Fruit fly (Drosophila melanogaster): ENCODE data around the gene CG45154.

Gene CG45154

DNA sequence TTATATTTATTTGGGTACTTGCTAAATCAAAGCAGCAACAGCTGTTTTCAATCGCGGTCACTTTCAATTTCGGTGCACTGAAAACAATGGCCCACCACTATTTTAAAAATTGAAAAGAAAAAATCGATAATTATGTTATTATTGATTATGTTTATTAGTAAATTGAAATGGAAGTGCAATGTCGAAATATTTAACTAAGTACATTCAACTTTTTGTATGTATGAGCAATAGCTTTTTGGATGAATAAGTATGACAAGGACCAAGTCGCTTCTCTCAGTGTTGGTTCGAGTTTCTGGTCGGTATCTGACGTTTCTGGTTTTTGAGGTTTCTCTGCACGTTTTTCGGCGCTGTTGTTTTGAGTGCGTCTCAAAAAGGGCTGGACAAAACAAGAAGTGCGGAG, 22.7 kb downstream of the CG45154 start (continued):
- TF ChIP-seq luna (GFP tag; optimal IDR thresholded peaks at IDR 0.05): peak; percentile 7
- TF ChIP-seq disco-r (GFP tag; optimal IDR thresholded peaks at IDR 0.05): no peak
- TF ChIP-seq esg (GFP tag; conservative IDR thresholded peaks at IDR 0.05): peak; percentile 62
- TF ChIP-seq ems (GFP tag; optimal IDR thresholded peaks at IDR 0.05): peak; percentile 44
- peak; percentile 51; the same call in 1 of the 2 replicates for TF ChIP-seq CG17612 (GFP tag; IDR thresholded peaks at IDR 0.05)
- TF ChIP-seq seq (GFP tag; IDR thresholded peaks at IDR 0.05): no peak
- TF ChIP-seq YL-1 (GFP tag; optimal IDR thresholded peaks at IDR 0.05): no peak
- peak; percentile 58 for TF ChIP-seq pnt (GFP tag; optimal IDR thresholded peaks at IDR 0.05)
- TF ChIP-seq Aef1 (GFP tag; IDR thresholded peaks at IDR 0.05): peak; percentile 63
- peak; percentile 0 for TF ChIP-seq Jarid2 (GFP tag; optimal IDR thresholded peaks at IDR 0.05)
- no peak for TF ChIP-seq sim (GFP tag; IDR thresholded peaks at IDR 0.05)
- TF ChIP-seq fd3F (GFP tag; optimal IDR thresholded peaks at IDR 0.05): peak; percentile 56
- TF ChIP-seq Side (GFP tag; optimal IDR thresholded peaks at IDR 0.05): peak; percentile 12
- TF ChIP-seq H2.0 (GFP tag; IDR thresholded peaks at IDR 0.05): peak; percentile 68
- no peak for TF ChIP-seq emc (GFP tag; optimal IDR thresholded peaks at IDR 0.05)
- peak in 1 of 2 experiments; percentile 43 for TF ChIP-seq crp (GFP tag; optimal IDR thresholded peaks at IDR 0.05)
- TF ChIP-seq danr (GFP tag; IDR thresholded peaks at IDR 0.05): no peak
- TF ChIP-seq CG11398 (GFP tag; optimal IDR thresholded peaks at IDR 0.05): no peak
- peak; percentile 64 for TF ChIP-seq Chrac-16 (GFP tag; optimal IDR thresholded peaks at IDR 0.05)
- no peak for TF ChIP-seq unc-4 (GFP tag; IDR thresholded peaks at IDR 0.05; ENCODE audit: partially characterized antibody)
- peak; percentile 54 for TF ChIP-seq zen (tag; optimal IDR thresholded peaks at IDR 0.05)
- peak; percentile 50 for TF ChIP-seq Camta (GFP tag; optimal IDR thresholded peaks at IDR 0.05)
- TF ChIP-seq schlank (tag; optimal IDR thresholded peaks at IDR 0.05): peak; percentile 13
- peak; percentile 51 for TF ChIP-seq trem (tag; optimal IDR thresholded peaks at IDR 0.05)
- peak; percentile 79 for TF ChIP-seq CG15269 (tag; optimal IDR thresholded peaks at IDR 0.05)
- TF ChIP-seq CG14667 (GFP tag; IDR thresholded peaks at IDR 0.05): peak; percentile 43
- peak; percentile 26 for TF ChIP-seq jumu (GFP tag; optimal IDR thresholded peaks at IDR 0.05)
- TF ChIP-seq HLH54F (GFP tag; optimal IDR thresholded peaks at IDR 0.05): peak; percentile 22
- peak; percentile 40 for TF ChIP-seq CG2875 (GFP tag; optimal IDR thresholded peaks at IDR 0.05)
- peak; percentile 12 for TF ChIP-seq CG17568 (GFP tag; optimal IDR thresholded peaks at IDR 0.05)
- TF ChIP-seq CG7839 (tag; optimal IDR thresholded peaks at IDR 0.05): peak; percentile 84
- TF ChIP-seq CG8281 (tag; optimal IDR thresholded peaks at IDR 0.05): peak; percentile 35
- TF ChIP-seq CG12104 (GFP tag; optimal IDR thresholded peaks at IDR 0.05): peak; percentile 34
- TF ChIP-seq Lhr (GFP tag; optimal IDR thresholded peaks at IDR 0.05): peak; percentile 14
- TF ChIP-seq corto (GFP tag; optimal IDR thresholded peaks at IDR 0.05): peak; percentile 13
- TF ChIP-seq pho (GFP tag; optimal IDR thresholded peaks at IDR 0.05): peak; percentile 25
- peak; percentile 71 for TF ChIP-seq CG17328 (GFP tag; IDR thresholded peaks at IDR 0.05)
- peak; percentile 14 for TF ChIP-seq CG12236 (GFP tag; optimal IDR thresholded peaks at IDR 0.05)
- no peak for TF ChIP-seq ftz-f1 (GFP tag; optimal IDR thresholded peaks at IDR 0.05)
- TF ChIP-seq CG33557 (GFP tag; optimal IDR thresholded peaks at IDR 0.05): no peak
- peak; percentile 35 to 61 for TF ChIP-seq Pdp1 (GFP tag; optimal IDR thresholded peaks at IDR 0.05)
- no peak for TF ChIP-seq CG15073 (GFP tag; optimal IDR thresholded peaks at IDR 0.05)
- TF ChIP-seq fu2 (GFP tag; optimal IDR thresholded peaks at IDR 0.05): no peak
- TF ChIP-seq CG9609 (GFP tag; optimal IDR thresholded peaks at IDR 0.05): peak; percentile 30
- peak; percentile 44 for TF ChIP-seq CG1233 (GFP tag; optimal IDR thresholded peaks at IDR 0.05)
- no peak for TF ChIP-seq cg (GFP tag; optimal IDR thresholded peaks at IDR 0.05)
- peak; percentile 92 for TF ChIP-seq Med (GFP tag)

Data from whole organism, embryonic.